Worm (Caenorhabditis elegans) whole organism, L1 larva: ENCODE data around the gene prp-6.

Experiments used
- alr-1 ChIP-seq: fragments of 200-800 bp; sonication (Bioruptor generic); optimal IDR thresholded peaks from 2 replicates; lab custom pipeline; 2018; ENCODE audit warnings: borderline replicate concordance, mild to moderate bottlenecking, missing genetic modification characterization, missing compliant biosample characterization
- aly-2 ChIP-seq: fragments of 150-350 bp; optimal IDR thresholded peaks from 2 replicates; lab custom pipeline; 2014; ENCODE audit warnings: missing biosample characterization, missing genetic modification characterization
- ama-1 ChIP-seq: fragments of 150-350 bp; optimal IDR thresholded peaks from 2 replicates; lab custom pipeline; 2014
- egl-27 ChIP-seq, 2 experiments: fragments of 150-350 bp in 1 of 2; sonication (generic microtip); optimal IDR thresholded peaks; 3 replicates each; lab custom pipeline; 2017 to 2018; ENCODE audit warnings: missing biosample characterization in 2 of 2, missing genetic modification characterization in 2 of 2, missing genetic modification reagents in 2 of 2
- fos-1 ChIP-seq: fragments of 150-350 bp; optimal IDR thresholded peaks from 2 replicates; lab custom pipeline; 2014; ENCODE audit warnings: missing biosample characterization, missing genetic modification characterization
- lsy-2 ChIP-seq, 2 experiments: fragments of 150-350 bp; optimal IDR thresholded peaks; 2 replicates each; lab custom pipeline; 2014; ENCODE audit warnings: missing biosample characterization in 2 of 2, missing genetic modification characterization in 2 of 2
- mdl-1 ChIP-seq, 2 experiments: fragments of 150-350 bp; optimal IDR thresholded peaks; 2 replicates each; lab custom pipeline; 2014 to 2017; ENCODE audit warnings: missing biosample characterization in 2 of 2, missing genetic modification characterization in 2 of 2, inconsistent platforms in 1 of 2
- nhr-11 ChIP-seq: fragments of 150-350 bp; optimal IDR thresholded peaks from 2 replicates; lab custom pipeline; 2014; ENCODE audit warnings: missing biosample characterization, missing genetic modification characterization
- sptf-1 ChIP-seq: fragments of 150-350 bp; optimal IDR thresholded peaks from 2 replicates; lab custom pipeline; 2014; ENCODE audit warnings: missing biosample characterization, missing genetic modification characterization
- sup-37 ChIP-seq: fragments of 200-800 bp; sonication (Bioruptor generic); optimal IDR thresholded peaks from 2 replicates; lab custom pipeline; 2018; ENCODE audit warnings: mild to moderate bottlenecking, missing genetic modification characterization, missing compliant biosample characterization
- unc-130 ChIP-seq: fragments of 150-350 bp; optimal IDR thresholded peaks from 2 replicates; lab custom pipeline; 2017; ENCODE audit warnings: missing biosample characterization, missing genetic modification characterization, inconsistent platforms
- unc-62 ChIP-seq: fragments of 150-350 bp; optimal IDR thresholded peaks from 2 replicates; lab custom pipeline; 2014; ENCODE audit warnings: missing biosample characterization, missing genetic modification reagents, missing genetic modification characterization
- zag-1 ChIP-seq: fragments of 150-350 bp; optimal IDR thresholded peaks from 2 replicates; lab custom pipeline; 2014; ENCODE audit warnings: missing biosample characterization, missing genetic modification characterization

ce11 chrV:18014116-18014515 is 8.2 kb upstream of the prp-6 start, which contains the start of gene srh-133:
- TF ChIP-seq mdl-1 (tag; optimal IDR thresholded peaks at IDR 0.05; lab: Kevin White, UChicago) (no peak), fos-1 (tag; lab: Kevin White, UChicago) (no peak), sup-37 (GFP tag; lab: Kevin White, UChicago) (no peak), ama-1 (lab: Kevin White, UChicago) (no peak), unc-62 (no peak), nhr-11 (tag; lab: Kevin White, UChicago) (no peak), egl-27 (tag; optimal IDR thresholded peaks at IDR 0.05; lab: Kevin White, UChicago) (no peak), unc-130 (no peak), zag-1 (tag; lab: Kevin White, UChicago) (no peak), aly-2 (tag; lab: Kevin White, UChicago) (no peak), alr-1 (tag; lab: Kevin White, UChicago) (no peak), sptf-1 (tag; lab: Kevin White, UChicago) (no peak), lsy-2 (tag; optimal IDR thresholded peaks at IDR 0.05; lab: Kevin White, UChicago) (no peak)
